Worm (Caenorhabditis elegans) whole organism, L4 larva: Measurements from ENCODE around the gene trxr-2.

Experiments
- F37D6.2 ChIP-seq: sonication (generic microtip); optimal IDR thresholded peaks from 2 replicates; lab custom pipeline; 2016; ENCODE audit warnings: mild to moderate bottlenecking, missing genetic modification characterization, missing compliant biosample characterization
- F49E8.2 ChIP-seq: sonication (generic microtip); optimal IDR thresholded peaks from 2 replicates; lab custom pipeline; 2016; ENCODE audit warnings: missing compliant biosample characterization, mild to moderate bottlenecking, missing genetic modification characterization, borderline replicate concordance
- T20F7.1 ChIP-seq: fragments of 200-800 bp; sonication (Bioruptor generic); optimal IDR thresholded peaks from 2 replicates; lab custom pipeline; 2018; ENCODE audit warnings: mild to moderate bottlenecking, missing genetic modification characterization, missing compliant biosample characterization
- Y105C5A.15 ChIP-seq: fragments of 200-800 bp; sonication (Bioruptor generic); IDR thresholded peaks from 2 replicates; pipeline ENCODE4 v1.3.6; 2022; ENCODE audit warnings: missing genetic modification characterization, missing compliant biosample characterization
- Y48G9A.11 ChIP-seq: fragments of 200-800 bp; sonication (Bioruptor generic); IDR thresholded peaks from 2 replicates; pipeline ENCODE4 v1.3.6; 2022; ENCODE audit warnings: missing genetic modification reagents, missing genetic modification characterization, missing compliant biosample characterization
- Y5F2A.4 ChIP-seq: fragments of 200-800 bp; sonication (Bioruptor generic); optimal IDR thresholded peaks from 2 replicates; lab custom pipeline; 2018; ENCODE audit warnings: mild to moderate bottlenecking, missing genetic modification characterization, missing compliant biosample characterization
- ZK546.5 ChIP-seq, 2 experiments: sonication (generic microtip); optimal IDR thresholded peaks; 2 replicates each; lab custom pipeline; 2017; ENCODE audit warnings: missing biosample characterization in 2 of 2, missing genetic modification characterization in 2 of 2
- aly-2 ChIP-seq: sonication (generic microtip); optimal IDR thresholded peaks from 2 replicates; lab custom pipeline; 2018; ENCODE audit warnings: missing biosample characterization, missing genetic modification characterization
- ama-1 ChIP-seq: fragments of 150-350 bp; optimal IDR thresholded peaks from 2 replicates; lab custom pipeline; 2014; ENCODE audit warnings: inconsistent platforms, mixed read lengths
- attf-4 ChIP-seq: sonication (generic microtip); optimal IDR thresholded peaks from 3 replicates; lab custom pipeline; 2017; ENCODE audit warnings: missing biosample characterization, missing genetic modification characterization
- ceh-44 ChIP-seq: fragments of 200-800 bp; sonication (Bioruptor generic); IDR thresholded peaks from 2 replicates; pipeline ENCODE4 v1.3.6; 2022; ENCODE audit warnings: missing genetic modification reagents, missing genetic modification characterization, missing compliant biosample characterization
- ceh-62 ChIP-seq: sonication (generic microtip); optimal IDR thresholded peaks from 2 replicates; lab custom pipeline; 2017; ENCODE audit warnings: missing biosample characterization, missing genetic modification characterization
- ceh-82 ChIP-seq: sonication (generic microtip); optimal IDR thresholded peaks from 2 replicates; lab custom pipeline; 2017; ENCODE audit warnings: missing biosample characterization, missing genetic modification characterization
- daf-12 ChIP-seq: fragments of 150-350 bp; optimal IDR thresholded peaks from 2 replicates; lab custom pipeline; 2014; ENCODE audit warnings: missing biosample characterization, missing genetic modification reagents, missing genetic modification characterization
- daf-16 ChIP-seq, 3 experiments: sonication (generic microtip); optimal IDR thresholded peaks; 2 replicates each; lab custom pipeline; 2016 to 2017; ENCODE audit warnings: missing genetic modification characterization in 3 of 3, missing genetic modification reagents in 3 of 3, mild to moderate bottlenecking in 2 of 3, missing compliant biosample characterization in 2 of 3, missing biosample characterization in 1 of 3, moderate library complexity in 1 of 3
- dmd-6 ChIP-seq: fragments of 200-800 bp; sonication (Bioruptor generic); IDR thresholded peaks from 2 replicates; pipeline ENCODE4 v1.3.6; 2022; ENCODE audit warnings: missing genetic modification reagents, missing genetic modification characterization, missing compliant biosample characterization
- dmd-8 ChIP-seq: fragments of 200-800 bp; sonication (Bioruptor generic); IDR thresholded peaks from 2 replicates; pipeline ENCODE4 v1.3.6; 2022; ENCODE audit warnings: missing genetic modification characterization, missing compliant biosample characterization
- dmd-9 ChIP-seq: fragments of 200-800 bp; sonication (Bioruptor generic); IDR thresholded peaks from 2 replicates; pipeline ENCODE4 v1.3.6; 2022; ENCODE audit warnings: missing genetic modification reagents, missing genetic modification characterization, missing compliant biosample characterization
- dve-1 ChIP-seq: sonication (generic microtip); optimal IDR thresholded peaks from 2 replicates; lab custom pipeline; 2017; ENCODE audit warnings: antibody characterized with exemption, mild to moderate bottlenecking, missing genetic modification characterization, missing compliant biosample characterization; ENCODE audit not compliant: insufficient read depth
- egl-27 ChIP-seq: sonication (generic microtip); optimal IDR thresholded peaks from 3 replicates; lab custom pipeline; 2017; ENCODE audit warnings: missing biosample characterization, missing genetic modification reagents, missing genetic modification characterization
- egl-43 ChIP-seq: fragments of 200-800 bp; sonication (Bioruptor generic); IDR thresholded peaks from 2 replicates; pipeline ENCODE4 v1.3.6; 2022; ENCODE audit warnings: missing genetic modification reagents, missing genetic modification characterization, missing compliant biosample characterization
- fos-1 ChIP-seq: fragments of 150-350 bp; optimal IDR thresholded peaks from 2 replicates; lab custom pipeline; 2014; ENCODE audit warnings: missing biosample characterization, missing genetic modification characterization
- hif-1 ChIP-seq, 2 experiments: sonication (generic microtip); optimal IDR thresholded peaks; 2 replicates each; lab custom pipeline; 2016 to 2017; ENCODE audit warnings: missing compliant biosample characterization in 2 of 2, missing genetic modification characterization in 2 of 2, missing genetic modification reagents in 2 of 2, missing genotype in 2 of 2, mild to moderate bottlenecking in 1 of 2
- hlh-11 ChIP-seq: fragments of 200-800 bp; sonication (Bioruptor generic); optimal IDR thresholded peaks from 2 replicates; lab custom pipeline; 2018; ENCODE audit warnings: mild to moderate bottlenecking, missing genetic modification characterization, missing compliant biosample characterization
- hlh-30 ChIP-seq: sonication (generic microtip); optimal IDR thresholded peaks from 2 replicates; lab custom pipeline; 2017; ENCODE audit warnings: antibody characterized with exemption, mild to moderate bottlenecking, missing genetic modification characterization, missing compliant biosample characterization; ENCODE audit not compliant: insufficient read depth
- lin-15B ChIP-seq: fragments of 150-350 bp; sonication (generic microtip); optimal IDR thresholded peaks from 3 replicates; lab custom pipeline; 2014; ENCODE audit warnings: missing biosample characterization, missing genetic modification characterization
- lin-38 ChIP-seq: fragments of 200-800 bp; sonication (Bioruptor generic); IDR thresholded peaks from 2 replicates; pipeline ENCODE4 v1.3.6; 2022; ENCODE audit warnings: missing genetic modification reagents, missing genetic modification characterization, missing compliant biosample characterization
- lsy-2 ChIP-seq, 2 experiments: fragments of 150-350 bp in 1 of 2; sonication (generic microtip) in 1 of 2; optimal IDR thresholded peaks; 2 replicates each; lab custom pipeline; 2014 to 2017; ENCODE audit warnings: missing biosample characterization in 2 of 2, missing genetic modification characterization in 2 of 2
- madf-5 ChIP-seq, 2 experiments: fragments of 200-800 bp; sonication (Bioruptor generic); IDR thresholded peaks; 2 replicates each; pipeline ENCODE4 v1.3.6; 2022; ENCODE audit warnings: missing compliant biosample characterization in 2 of 2, missing genetic modification characterization in 2 of 2
- madf-9 ChIP-seq: fragments of 200-800 bp; sonication (Bioruptor generic); conservative IDR thresholded peaks from 2 replicates; pipeline ENCODE4 v1.3.6; 2022; ENCODE audit warnings: missing genetic modification reagents, missing genetic modification characterization, missing compliant biosample characterization
- mep-1 ChIP-seq: fragments of 150-350 bp; sonication (generic microtip); optimal IDR thresholded peaks from 3 replicates; lab custom pipeline; 2014; ENCODE audit warnings: missing biosample characterization, missing genetic modification characterization
- mes-2 ChIP-seq: sonication (generic microtip); optimal IDR thresholded peaks from 2 replicates; lab custom pipeline; 2016; ENCODE audit warnings: missing genotype, mild to moderate bottlenecking, missing genetic modification characterization, missing compliant biosample characterization; ENCODE audit not compliant: poor library complexity, severe bottlenecking
- nhr-25 ChIP-seq: sonication (generic microtip); optimal IDR thresholded peaks from 2 replicates; lab custom pipeline; 2017; ENCODE audit warnings: missing genetic modification characterization, mild to moderate bottlenecking, missing compliant biosample characterization, antibody characterized with exemption, moderate library complexity, borderline replicate concordance; ENCODE audit not compliant: insufficient read depth
- nhr-42 ChIP-seq: fragments of 200-800 bp; sonication (Bioruptor generic); IDR thresholded peaks from 2 replicates; pipeline ENCODE4 v1.3.6; 2022; ENCODE audit warnings: missing genetic modification characterization, missing compliant biosample characterization
- nhr-76 ChIP-seq: fragments of 150-350 bp; optimal IDR thresholded peaks from 2 replicates; lab custom pipeline; 2014; ENCODE audit warnings: missing biosample characterization, missing genetic modification characterization
- nhr-77 ChIP-seq: fragments of 150-350 bp; optimal IDR thresholded peaks from 2 replicates; lab custom pipeline; 2014; ENCODE audit warnings: missing biosample characterization, missing genetic modification characterization
- pha-4 ChIP-seq, 2 experiments: fragments of 150-350 bp in 1 of 2; fragments of 200-800 bp in 1 of 2; sonication (Bioruptor generic) in 1 of 2; IDR thresholded peaks in 1 of 2; optimal IDR thresholded peaks in 1 of 2; 2 replicates each; pipeline versions ENCODE4 v1.3.6 to Lab custom; 2014 to 2022; ENCODE audit warnings: missing genetic modification characterization in 2 of 2, missing genetic modification reagents in 2 of 2, missing biosample characterization in 1 of 2, missing compliant biosample characterization in 1 of 2
- php-3 ChIP-seq: fragments of 200-800 bp; sonication (Bioruptor generic); IDR thresholded peaks from 2 replicates; pipeline ENCODE4 v1.3.6; 2022; ENCODE audit warnings: missing genetic modification reagents, missing genetic modification characterization, missing compliant biosample characterization
- pqm-1 ChIP-seq: sonication (generic microtip); optimal IDR thresholded peaks from 2 replicates; lab custom pipeline; 2017; ENCODE audit warnings: missing biosample characterization, missing genetic modification characterization
- set-16 ChIP-seq: fragments of 200-800 bp; sonication (Bioruptor generic); IDR thresholded peaks from 2 replicates; pipeline ENCODE4 v1.3.6; 2022; ENCODE audit warnings: missing genetic modification reagents, missing genetic modification characterization, missing compliant biosample characterization
- spr-1 ChIP-seq: sonication (generic microtip); optimal IDR thresholded peaks from 2 replicates; lab custom pipeline; 2016; ENCODE audit warnings: mild to moderate bottlenecking, missing genetic modification characterization, missing compliant biosample characterization
- spr-3 ChIP-seq: fragments of 200-800 bp; sonication (Bioruptor generic); optimal IDR thresholded peaks from 2 replicates; lab custom pipeline; 2018; ENCODE audit warnings: mild to moderate bottlenecking, missing genetic modification characterization, missing compliant biosample characterization
- unc-130 ChIP-seq: sonication (generic microtip); optimal IDR thresholded peaks from 2 replicates; lab custom pipeline; 2016; ENCODE audit warnings: missing genetic modification reagents, missing genetic modification characterization, missing compliant biosample characterization
- vab-7 ChIP-seq: fragments of 200-800 bp; sonication (Bioruptor generic); IDR thresholded peaks from 2 replicates; pipeline ENCODE4 v1.3.6; 2022; ENCODE audit warnings: missing genetic modification reagents, missing genetic modification characterization, missing compliant biosample characterization
- zfp-2 ChIP-seq: sonication (generic microtip); optimal IDR thresholded peaks from 2 replicates; lab custom pipeline; 2016; ENCODE audit warnings: mild to moderate bottlenecking, missing genetic modification characterization, missing compliant biosample characterization
- zip-2 ChIP-seq: fragments of 150-350 bp; optimal IDR thresholded peaks from 2 replicates; lab custom pipeline; 2014; ENCODE audit warnings: missing biosample characterization, missing genetic modification characterization
- ztf-7 ChIP-seq: fragments of 150-350 bp; optimal IDR thresholded peaks from 2 replicates; lab custom pipeline; 2014; ENCODE audit warnings: missing biosample characterization, missing genetic modification characterization

The trxr-2 gene

DNA sequence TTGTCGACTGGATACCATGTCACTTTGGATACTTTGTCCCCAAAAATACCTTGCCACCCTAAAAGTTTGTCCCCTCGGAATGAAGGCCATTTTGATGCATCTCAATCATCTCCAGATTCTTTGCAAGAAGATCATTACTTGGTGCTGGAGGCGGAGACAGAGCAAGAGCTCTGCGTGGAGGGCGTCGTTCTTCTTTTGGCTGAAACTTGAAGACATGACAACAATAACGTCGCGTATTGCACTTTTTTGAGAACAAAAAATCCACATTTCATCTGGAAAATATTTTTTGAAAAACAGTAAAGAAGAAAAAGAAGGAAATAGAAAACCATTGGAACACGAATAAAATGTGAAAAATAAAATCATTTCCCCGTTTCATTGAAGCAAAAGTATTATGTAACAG is 15.3 kb upstream of the trxr-2 start:
- TF ChIP-seq lin-38 (GFP tag; lab: Robert Waterston, UW) (peak; percentile 29; the same call in 1 of the 2 replicates), dmd-8 (0 out of 2 replicates have a peak, but pooled peaks have one; percentile 15)
- TF ChIP-seq, all 104 proteins: peak for 2; not testable (repeated sequence) for 102

DNA sequence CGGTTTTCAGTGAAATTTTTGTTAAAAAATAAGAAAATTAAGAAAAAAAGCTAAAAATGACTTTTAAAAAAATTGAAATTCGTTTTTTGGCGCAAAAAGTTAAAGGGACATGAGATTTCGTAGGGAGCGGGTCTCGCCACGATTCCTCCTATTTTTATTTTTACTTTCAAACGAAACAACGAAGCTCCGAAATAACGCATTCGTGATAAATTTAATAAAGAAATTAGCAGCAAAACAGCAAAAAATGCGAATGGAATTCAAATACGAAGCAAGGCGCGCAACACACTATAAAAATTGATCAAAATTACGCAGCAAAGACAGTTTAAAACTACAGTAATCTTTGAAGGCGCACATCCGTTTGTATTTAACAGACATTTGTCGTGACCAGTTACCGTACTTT is 13.8 kb upstream of the trxr-2 start:
- no peak for TF ChIP-seq egl-43 (GFP tag; lab: Robert Waterston, UW)
- TF ChIP-seq hlh-30 (tag; lab: Kevin White, UChicago), result peak; percentile 13
- TF ChIP-seq ceh-62 (tag; lab: Kevin White, UChicago), result no peak
- TF ChIP-seq mes-2 (tag; lab: Kevin White, UChicago), result peak; percentile 60
- TF ChIP-seq ama-1 (lab: Kevin White, UChicago), result peak; percentile 19
- 0 out of 2 replicates have a peak, but pooled peaks have one; percentile 26 for TF ChIP-seq lin-38 (GFP tag; lab: Robert Waterston, UW)
- no peak for TF ChIP-seq daf-12 (tag; lab: Kevin White, UChicago)
- no peak for TF ChIP-seq zip-2 (tag; lab: Kevin White, UChicago)
- TF ChIP-seq lin-15B (tag; lab: Kevin White, UChicago), result no peak
- TF ChIP-seq ztf-7 (tag; lab: Kevin White, UChicago), result no peak
- no peak for TF ChIP-seq pqm-1 (tag; lab: Kevin White, UChicago)
- TF ChIP-seq pha-4 (GFP tag; IDR thresholded peaks at IDR 0.05; lab: Robert Waterston, UW), result no peak
- no peak for TF ChIP-seq pha-4 (tag; optimal IDR thresholded peaks at IDR 0.05; lab: Kevin White, UChicago)
- TF ChIP-seq madf-5 (GFP tag; IDR thresholded peaks at IDR 0.05; lab: Robert Waterston, UW), result no peak
- TF ChIP-seq dmd-8, result no peak
- TF ChIP-seq nhr-42 (GFP tag; lab: Robert Waterston, UW), result no peak
- no peak for TF ChIP-seq dmd-6
- TF ChIP-seq nhr-76 (tag; lab: Kevin White, UChicago), result no peak
- TF ChIP-seq egl-27 (tag; lab: Kevin White, UChicago), result no peak
- no peak for TF ChIP-seq daf-16 (GFP tag; optimal IDR thresholded peaks at IDR 0.05; lab: Kevin White, UChicago)
- TF ChIP-seq daf-16 (tag; optimal IDR thresholded peaks at IDR 0.05; lab: Kevin White, UChicago), result no peak
- TF ChIP-seq mep-1 (tag; lab: Kevin White, UChicago), result peak; percentile 1
- TF ChIP-seq ceh-82 (tag; lab: Kevin White, UChicago), result no peak
- no peak for TF ChIP-seq aly-2 (tag; lab: Kevin White, UChicago)
- TF ChIP-seq zfp-2, result no peak
- TF ChIP-seq Y105C5A.15 (GFP tag; lab: Robert Waterston, UW), result no peak
- TF ChIP-seq lsy-2 (tag; optimal IDR thresholded peaks at IDR 0.05; lab: Kevin White, UChicago), result peak in 1 of 2 experiments; percentile 82
- no peak for TF ChIP-seq nhr-25 (tag; lab: Kevin White, UChicago)
- TF ChIP-seq set-16 (GFP tag; lab: Robert Waterston, UW), result no peak
- no peak for TF ChIP-seq dmd-9 (GFP tag; lab: Robert Waterston, UW)
- TF ChIP-seq spr-3 (GFP tag; lab: Kevin White, UChicago), result no peak
- peak; percentile 86 for TF ChIP-seq T20F7.1 (GFP tag; lab: Kevin White, UChicago)
- TF ChIP-seq nhr-77, result no peak
- TF ChIP-seq dve-1 (tag; lab: Kevin White, UChicago), result peak; percentile 6
- TF ChIP-seq hif-1 (tag; optimal IDR thresholded peaks at IDR 0.05; lab: Kevin White, UChicago), result peak in 1 of 2 experiments; percentile 8
- TF ChIP-seq attf-4, result no peak
- TF ChIP-seq F37D6.2 (tag; lab: Kevin White, UChicago), result peak; percentile 17
- TF ChIP-seq php-3 (GFP tag; lab: Robert Waterston, UW), result no peak
- TF ChIP-seq Y5F2A.4 (GFP tag; lab: Kevin White, UChicago), result no peak
- TF ChIP-seq vab-7 (GFP tag; lab: Robert Waterston, UW), result no peak
- peak; percentile 76 for TF ChIP-seq Y48G9A.11 (GFP tag; lab: Robert Waterston, UW)
- TF ChIP-seq ZK546.5 (tag; optimal IDR thresholded peaks at IDR 0.05; lab: Kevin White, UChicago), result no peak
- no peak for TF ChIP-seq unc-130 (GFP tag; lab: Kevin White, UChicago)
- no peak for TF ChIP-seq fos-1 (tag; lab: Kevin White, UChicago)
- no peak for TF ChIP-seq ceh-44 (GFP tag; lab: Robert Waterston, UW)
- TF ChIP-seq spr-1 (tag; lab: Kevin White, UChicago), result no peak
- peak; percentile 10 for TF ChIP-seq F49E8.2
- TF ChIP-seq madf-9, result no peak
- TF ChIP-seq hlh-11, result no peak
